Worm (Caenorhabditis elegans): ENCODE data around the gene ZK380.2.
A peak's percentile ranks its signal among the peaks of the same experiment; 100 is the strongest.

ZK380.2 gene

ce11 chrX:1630881-1631516 lies at the start of gene ZK380.2:
Gene ZK380.2, plus strand, starts transcription at chrX:1631466.
- no peak for TF ChIP-seq dao-5 (tag; optimal IDR thresholded peaks at IDR 0.05)
- TF ChIP-seq him-1 (tag; optimal IDR thresholded peaks at IDR 0.05) = no peak
- no peak for TF ChIP-seq W03F9.2 (tag; optimal IDR thresholded peaks at IDR 0.05)

- TF ChIP-seq dao-5 (tag; optimal IDR thresholded peaks at IDR 0.05) (no peak), him-1 (tag; optimal IDR thresholded peaks at IDR 0.05) (no peak), W03F9.2 (tag; optimal IDR thresholded peaks at IDR 0.05) (no peak)
Observed at ce11 chrX:1583980-1584379, 47.3 kb upstream of the ZK380.2 start.

ce11 chrX:1587082-1587481 lies 44.2 kb upstream of the ZK380.2 start:
- TF ChIP-seq dao-5 (tag; optimal IDR thresholded peaks at IDR 0.05) (no peak), W03F9.2 (tag; optimal IDR thresholded peaks at IDR 0.05) (no peak), him-1 (tag; optimal IDR thresholded peaks at IDR 0.05) (no peak)

- no peak for TF ChIP-seq W03F9.2 (tag; optimal IDR thresholded peaks at IDR 0.05)
- no peak for TF ChIP-seq him-1 (tag; optimal IDR thresholded peaks at IDR 0.05)
- no peak for TF ChIP-seq dao-5 (tag; optimal IDR thresholded peaks at IDR 0.05)
Observed at ce11 chrX:1589114-1589902, 42.0 kb upstream of the ZK380.2 start.

ce11 chrX:1589962-1590361 lies 41.3 kb upstream of the ZK380.2 start:
- TF ChIP-seq him-1 (tag; optimal IDR thresholded peaks at IDR 0.05) = no peak
- no peak for TF ChIP-seq W03F9.2 (tag; optimal IDR thresholded peaks at IDR 0.05)
- no peak for TF ChIP-seq dao-5 (tag; optimal IDR thresholded peaks at IDR 0.05)

ce11 chrX:1598061-1598690 lies 33.1 kb upstream of the ZK380.2 start:
- TF ChIP-seq dao-5 (tag; optimal IDR thresholded peaks at IDR 0.05) (no peak), him-1 (tag; optimal IDR thresholded peaks at IDR 0.05) (no peak), W03F9.2 (tag; optimal IDR thresholded peaks at IDR 0.05) (no peak)

- TF ChIP-seq W03F9.2 (tag; optimal IDR thresholded peaks at IDR 0.05) = no peak
- no peak for TF ChIP-seq dao-5 (tag; optimal IDR thresholded peaks at IDR 0.05)
- peak; percentile 37 for TF ChIP-seq him-1 (tag; optimal IDR thresholded peaks at IDR 0.05)
Observed at ce11 chrX:1599294-1599693, 32.0 kb upstream of the ZK380.2 start.

- TF ChIP-seq W03F9.2 (tag; optimal IDR thresholded peaks at IDR 0.05) (no peak), dao-5 (tag; optimal IDR thresholded peaks at IDR 0.05) (no peak)
Observed at ce11 chrX:1601563-1601962, 29.7 kb upstream of the ZK380.2 start.

- TF ChIP-seq W03F9.2 (tag; optimal IDR thresholded peaks at IDR 0.05) (no peak), him-1 (tag; optimal IDR thresholded peaks at IDR 0.05) (no peak), dao-5 (tag; optimal IDR thresholded peaks at IDR 0.05) (no peak)
Observed at ce11 chrX:1602548-1602947, 28.7 kb upstream of the ZK380.2 start.

ce11 chrX:1603027-1603426 lies 28.2 kb upstream of the ZK380.2 start:
- TF ChIP-seq dao-5 (tag; optimal IDR thresholded peaks at IDR 0.05) (no peak), W03F9.2 (tag; optimal IDR thresholded peaks at IDR 0.05) (no peak), him-1 (tag; optimal IDR thresholded peaks at IDR 0.05) (no peak)

- TF ChIP-seq dao-5 (tag; optimal IDR thresholded peaks at IDR 0.05) (no peak), him-1 (tag; optimal IDR thresholded peaks at IDR 0.05) (no peak)
Observed at ce11 chrX:1603709-1604108, 27.6 kb upstream of the ZK380.2 start.

- TF ChIP-seq dao-5 (tag; optimal IDR thresholded peaks at IDR 0.05) (no peak), him-1 (tag; optimal IDR thresholded peaks at IDR 0.05) (no peak), W03F9.2 (tag; optimal IDR thresholded peaks at IDR 0.05) (no peak)
Observed at ce11 chrX:1604606-1605005, 26.7 kb upstream of the ZK380.2 start, which contains the start of gene H11E01.3. Gene H11E01.3, plus strand, starts transcription at chrX:1604906.

- TF ChIP-seq him-1 (tag; optimal IDR thresholded peaks at IDR 0.05) (no peak), W03F9.2 (tag; optimal IDR thresholded peaks at IDR 0.05) (no peak), dao-5 (tag; optimal IDR thresholded peaks at IDR 0.05) (no peak)
Observed at ce11 chrX:1612948-1613347, 18.3 kb upstream of the ZK380.2 start.

ce11 chrX:1613860-1614259 lies 17.4 kb upstream of the ZK380.2 start:
- TF ChIP-seq W03F9.2 (tag; optimal IDR thresholded peaks at IDR 0.05) (no peak), dao-5 (tag; optimal IDR thresholded peaks at IDR 0.05) (no peak), him-1 (tag; optimal IDR thresholded peaks at IDR 0.05) (no peak)

Data from whole organism, L4/young adult.